Fruit fly (Drosophila melanogaster): ENCODE results near the gene CG14174.

- TF ChIP-seq insv (optimal IDR thresholded peaks at IDR 0.05): no peak
- no peak for TF ChIP-seq h (optimal IDR thresholded peaks at IDR 0.05)
These were observed 44.3 kb downstream of the CG14174 start, which contains the start of gene Ae2 for dm6 chr3L:9763389-9763917.

Data from Kc167 (cell line).